Fruit fly (Drosophila melanogaster) whole organism, pupa: ENCODE data around the gene Orct.

Source experiments
- CG12605 ChIP-seq: fragments of 200-800 bp; sonication (Bioruptor generic); IDR thresholded peaks from 2 replicates; pipeline ENCODE4 v1.3.6; 2022; ENCODE audit warnings: missing biosample characterization, missing genetic modification characterization
- CG13204 ChIP-seq: fragments of 200-800 bp; sonication (Bioruptor generic); optimal IDR thresholded peaks from 2 replicates; lab custom pipeline; 2018; ENCODE audit warnings: missing biosample characterization, mild to moderate bottlenecking, missing genetic modification characterization, moderate library complexity
- CG14655 ChIP-seq: fragments of 200-800 bp; sonication (Bioruptor generic); optimal IDR thresholded peaks from 3 replicates; lab custom pipeline; 2017; ENCODE audit warnings: mild to moderate bottlenecking, missing biosample characterization, missing genetic modification reagents, missing genetic modification characterization
- CG15710 ChIP-seq: fragments of 200-800 bp; sonication (Bioruptor generic); optimal IDR thresholded peaks from 2 replicates; lab custom pipeline; 2018; ENCODE audit warnings: missing biosample characterization, mild to moderate bottlenecking, missing genetic modification characterization, moderate library complexity
- CG17806 ChIP-seq: fragments of 200-800 bp; sonication (Bioruptor generic); optimal IDR thresholded peaks from 2 replicates; lab custom pipeline; 2018; ENCODE audit warnings: missing biosample characterization, mild to moderate bottlenecking, missing genetic modification characterization, moderate library complexity
- CG8301 ChIP-seq: fragments of 200-800 bp; sonication (Bioruptor generic); optimal IDR thresholded peaks from 2 replicates; lab custom pipeline; 2018; ENCODE audit warnings: missing biosample characterization, mild to moderate bottlenecking, missing genetic modification characterization
- D1 ChIP-seq: fragments of 200-800 bp; sonication (Bioruptor generic); optimal IDR thresholded peaks from 2 replicates; lab custom pipeline; 2018; ENCODE audit warnings: missing biosample characterization, mild to moderate bottlenecking, missing genetic modification characterization, moderate library complexity
- Ets98B ChIP-seq: fragments of 200-800 bp; sonication (Bioruptor generic); IDR thresholded peaks from 2 replicates; pipeline ENCODE4 v1.3.6; 2022; ENCODE audit warnings: missing biosample characterization, missing genetic modification characterization
- Pif1A ChIP-seq: fragments of 200-800 bp; sonication (Bioruptor generic); optimal IDR thresholded peaks from 3 replicates; lab custom pipeline; 2016; ENCODE audit warnings: missing biosample characterization, missing genetic modification characterization

- peak; percentile 85 for TF ChIP-seq CG17806 (tag; lab: Kevin White, UChicago)
- peak; percentile 93 for TF ChIP-seq CG15710 (tag; lab: Kevin White, UChicago)
- TF ChIP-seq CG13204: peak; percentile 84
- peak; percentile 66 for TF ChIP-seq D1 (tag; lab: Kevin White, UChicago)
- TF ChIP-seq Ets98B (GFP tag; lab: Robert Waterston, UW): no peak; the same call in none of the 2 replicates
- peak; percentile 83 for TF ChIP-seq CG8301 (tag; lab: Kevin White, UChicago)
- TF ChIP-seq Pif1A (GFP tag; lab: Kevin White, UChicago): peak; percentile 86
- peak; percentile 91 for TF ChIP-seq CG14655 (GFP tag; lab: Kevin White, UChicago)
- peak; percentile 60 for TF ChIP-seq CG12605 (GFP tag; lab: Robert Waterston, UW)
Measured at dm6 chr3R:24266786-24267579, 9.1 kb upstream of the Orct start.
